Fruit fly (Drosophila melanogaster): ENCODE measurements around the gene NHP2.

Gene NHP2

dm6 chr3L:14790127-14790589, 11.8 kb downstream of the NHP2 start (continued):
- peak; percentile 69 for TF ChIP-seq bcd (GFP tag; optimal IDR thresholded peaks at IDR 0.05)
- peak; percentile 28 for TF ChIP-seq CG4328 (GFP tag; optimal IDR thresholded peaks at IDR 0.05)
- TF ChIP-seq tup (GFP tag; optimal IDR thresholded peaks at IDR 0.05) = peak; percentile 72
- peak; percentile 91 for TF ChIP-seq CG2120 (GFP tag; optimal IDR thresholded peaks at IDR 0.05)
- peak; percentile 64 for TF ChIP-seq CG8089 (GFP tag; optimal IDR thresholded peaks at IDR 0.05)
- peak; percentile 76 for TF ChIP-seq HLH4C (GFP tag; IDR thresholded peaks at IDR 0.05; ENCODE audit: partially characterized antibody)
- TF ChIP-seq Ets65A (GFP tag) = peak; percentile 97
- TF ChIP-seq sima (GFP tag; optimal IDR thresholded peaks at IDR 0.05) = peak; percentile 53
- peak; percentile 38 for TF ChIP-seq fd3F (GFP tag; optimal IDR thresholded peaks at IDR 0.05)
- TF ChIP-seq CG31441 (GFP tag; IDR thresholded peaks at IDR 0.05) = 0 out of 2 replicates have a peak, but pooled peaks have one; percentile 31
- peak; percentile 87 for TF ChIP-seq Dip3 (GFP tag; optimal IDR thresholded peaks at IDR 0.05)
- TF ChIP-seq CG17912 (GFP tag; optimal IDR thresholded peaks at IDR 0.05) = peak; percentile 62
- TF ChIP-seq chn (GFP tag; optimal IDR thresholded peaks at IDR 0.05) = peak; percentile 85
- no peak for TF ChIP-seq Oaz (GFP tag; IDR thresholded peaks at IDR 0.05)
- peak; percentile 72 for TF ChIP-seq al (GFP tag; IDR thresholded peaks at IDR 0.05)
- TF ChIP-seq CG10979 (tag; optimal IDR thresholded peaks at IDR 0.05) = peak; percentile 37
- TF ChIP-seq br (optimal IDR thresholded peaks at IDR 0.05) = no peak
- peak; percentile 84 for TF ChIP-seq CG1792 (GFP tag; optimal IDR thresholded peaks at IDR 0.05)
- TF ChIP-seq CG4707 (GFP tag; optimal IDR thresholded peaks at IDR 0.05) = no peak
- TF ChIP-seq fu2 (GFP tag; optimal IDR thresholded peaks at IDR 0.05) = peak; percentile 80
- peak; percentile 63 for TF ChIP-seq CG5245 (GFP tag; optimal IDR thresholded peaks at IDR 0.05)
- no peak for TF ChIP-seq yki (optimal IDR thresholded peaks at IDR 0.05)
- TF ChIP-seq CG1603 (tag; optimal IDR thresholded peaks at IDR 0.05) = no peak
- TF ChIP-seq CG17328 (GFP tag; IDR thresholded peaks at IDR 0.05) = peak; percentile 58
- TF ChIP-seq hkb (optimal IDR thresholded peaks at IDR 0.05) = peak; percentile 47
- peak; percentile 69 for TF ChIP-seq hkb (GFP tag; IDR thresholded peaks at IDR 0.05)
- 0 out of 3 replicates have a peak, but pooled peaks have one; percentile 64 for TF ChIP-seq CG2199 (GFP tag; IDR thresholded peaks at IDR 0.05)
- TF ChIP-seq CG12071 (GFP tag; optimal IDR thresholded peaks at IDR 0.05) = no peak
- TF ChIP-seq Rfx (GFP tag; IDR thresholded peaks at IDR 0.05) = peak; percentile 85
- peak; percentile 90 for TF ChIP-seq tx (GFP tag; optimal IDR thresholded peaks at IDR 0.05)
- no peak for TF ChIP-seq CG6854 (GFP tag; optimal IDR thresholded peaks at IDR 0.05)
- TF ChIP-seq CG16779 (GFP tag; IDR thresholded peaks at IDR 0.05) = peak; percentile 74
- TF ChIP-seq ase (GFP tag; IDR thresholded peaks at IDR 0.05) = peak; percentile 35; the same call in 1 of the 3 replicates
- TF ChIP-seq pnt (GFP tag; optimal IDR thresholded peaks at IDR 0.05) = peak; percentile 61
- no peak for TF ChIP-seq CkIIα-i1 (GFP tag; IDR thresholded peaks at IDR 0.05)
- peak; percentile 98 for TF ChIP-seq sens (GFP tag)
- TF ChIP-seq HmgZ (tag; optimal IDR thresholded peaks at IDR 0.05) = peak; percentile 83
- TF ChIP-seq scrt (GFP tag; optimal IDR thresholded peaks at IDR 0.05) = no peak
- TF ChIP-seq tap (tag; optimal IDR thresholded peaks at IDR 0.05) = no peak
- TF ChIP-seq ftz-f1 (GFP tag; optimal IDR thresholded peaks at IDR 0.05) = peak; percentile 37
- peak; percentile 71 for TF ChIP-seq CG11085 (GFP tag; IDR thresholded peaks at IDR 0.05)
- TF ChIP-seq sna (GFP tag; IDR thresholded peaks at IDR 0.05; ENCODE audit: partially characterized antibody) = peak; percentile 59
- peak; percentile 75 for TF ChIP-seq phol (tag; optimal IDR thresholded peaks at IDR 0.05)
- TF ChIP-seq Adf1 (GFP tag; IDR thresholded peaks at IDR 0.05) = peak; percentile 43
- peak; percentile 47 for TF ChIP-seq fd96Cb (tag; optimal IDR thresholded peaks at IDR 0.05)
- TF ChIP-seq CG17361 (GFP tag; IDR thresholded peaks at IDR 0.05) = peak; percentile 72
- no peak for TF ChIP-seq CG6765 (GFP tag; optimal IDR thresholded peaks at IDR 0.05)
- TF ChIP-seq chm (GFP tag; IDR thresholded peaks at IDR 0.05) = peak; percentile 61
- TF ChIP-seq az2 (GFP tag; optimal IDR thresholded peaks at IDR 0.05) = peak; percentile 74
- peak; percentile 82 for TF ChIP-seq CG16813 (GFP tag; IDR thresholded peaks at IDR 0.05; ENCODE audit: partially characterized antibody)
- TF ChIP-seq CG13424 (tag; optimal IDR thresholded peaks at IDR 0.05) = peak; percentile 56
- TF ChIP-seq CG15269 (tag; optimal IDR thresholded peaks at IDR 0.05) = no peak
- TF ChIP-seq CG13624 (GFP tag; optimal IDR thresholded peaks at IDR 0.05) = peak; percentile 88

Data from whole organism, embryonic.